Worm (Caenorhabditis elegans) whole organism, L4 larva: ENCODE measurements around the gene R151.10.

Source experiments
- attf-4 ChIP-seq: sonication (generic microtip); optimal IDR thresholded peaks from 3 replicates; lab custom pipeline; 2017; ENCODE audit warnings: missing biosample characterization, missing genetic modification characterization
- dpl-1 ChIP-seq: fragments of 150-350 bp; optimal IDR thresholded peaks from 2 replicates; lab custom pipeline; 2014; ENCODE audit warnings: missing biosample characterization, missing genetic modification reagents, missing genetic modification characterization
- nhr-28 ChIP-seq: fragments of 150-350 bp; optimal IDR thresholded peaks from 2 replicates; lab custom pipeline; 2014; ENCODE audit warnings: missing biosample characterization, missing genetic modification characterization
- unc-62 ChIP-seq, 3 experiments: fragments of 150-350 bp in 1 of 3; sonication (generic microtip); optimal IDR thresholded peaks in 2 of 3; peaks in 1 of 3; 1 replicate in 1 of 3; 2 replicates in 2 of 3; lab custom pipeline; 2014 to 2017; ENCODE audit warnings: missing biosample characterization in 3 of 3, missing genetic modification characterization in 3 of 3, missing genetic modification reagents in 3 of 3, missing genotype in 1 of 3

DNA sequence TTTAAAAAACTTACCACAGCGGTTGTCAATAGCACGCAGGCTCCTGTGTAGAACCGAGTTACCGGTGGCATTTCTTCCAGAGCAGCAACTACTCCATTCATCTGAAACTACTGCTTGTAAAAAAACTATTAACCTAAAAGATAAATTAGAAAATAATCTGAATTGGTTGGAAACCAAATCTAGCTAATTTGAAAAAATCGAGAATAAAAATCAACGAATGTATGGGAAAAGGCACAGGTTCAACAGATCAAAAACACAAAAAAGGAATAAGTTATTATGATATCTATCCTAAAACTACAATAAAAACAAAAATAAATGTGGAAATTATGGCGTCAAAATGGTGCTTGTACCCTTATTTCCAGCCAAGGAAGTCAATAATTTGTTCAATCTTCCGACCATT, 7.7 kb downstream of the R151.10 start, which contains the start of gene der-2:
- no peak for TF ChIP-seq nhr-28 (tag; lab: Kevin White, UChicago)
- TF ChIP-seq dpl-1 (GFP tag; lab: Kevin White, UChicago), result no peak
- no peak for TF ChIP-seq unc-62 (GFP tag; optimal IDR thresholded peaks at IDR 0.05 in 1 of 2; lab: Kevin White, UChicago)
- no peak for TF ChIP-seq unc-62 (tag; optimal IDR thresholded peaks at IDR 0.05; lab: Kevin White, UChicago)
- no peak for TF ChIP-seq attf-4 (tag; lab: Kevin White, UChicago)
